Fruit fly (Drosophila melanogaster): ENCODE measurements around the gene DIP2.
A peak's percentile ranks its signal among the peaks of the same experiment; 100 is the strongest.

The DIP2 gene

DNA sequence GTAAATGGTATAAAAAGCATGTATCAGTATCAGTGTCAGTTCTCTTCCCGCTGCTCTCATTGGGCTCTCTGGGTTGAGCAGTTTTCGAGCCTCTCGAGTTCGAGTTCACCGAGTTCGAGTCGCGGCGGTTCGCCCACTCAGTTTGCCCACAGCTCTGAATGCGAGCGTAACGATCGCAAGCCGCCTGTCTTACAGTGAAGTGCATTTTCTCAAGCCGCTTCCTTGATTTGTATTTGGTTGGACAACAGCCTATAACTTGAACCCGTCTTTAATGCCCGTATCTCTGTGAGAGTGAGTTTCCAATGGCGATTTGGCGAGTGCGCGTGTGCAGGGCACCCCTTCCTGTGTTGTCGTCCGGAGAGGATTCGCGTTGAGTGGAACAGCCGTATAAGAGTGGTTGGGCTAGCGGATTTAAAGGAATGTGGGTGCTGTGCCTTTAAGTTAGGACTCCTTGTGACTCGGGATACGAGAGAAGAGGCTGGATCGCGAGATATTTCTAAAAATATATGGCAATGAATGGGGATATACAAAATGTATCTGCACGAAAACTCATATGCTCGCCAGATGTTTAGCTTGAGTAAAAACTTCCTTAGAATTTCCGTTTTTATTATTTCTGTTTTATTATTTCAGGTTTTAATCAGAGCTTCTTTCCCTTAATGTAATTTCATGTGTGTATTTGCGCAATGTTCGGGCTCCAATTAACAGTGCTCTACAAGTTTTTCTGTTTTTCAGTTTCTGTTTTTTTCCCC is 13.9 kb upstream of the DIP2 start:
- no peak for TF ChIP-seq CG34367 (tag; optimal IDR thresholded peaks at IDR 0.05)
- TF ChIP-seq CG12605 (GFP tag; IDR thresholded peaks at IDR 0.05), result peak; percentile 47; the same call in 1 of the 2 replicates
- TF ChIP-seq gl (tag; optimal IDR thresholded peaks at IDR 0.05), result no peak
- TF ChIP-seq Pif1B (GFP tag; optimal IDR thresholded peaks at IDR 0.05), result no peak
- TF ChIP-seq rn (GFP tag; IDR thresholded peaks at IDR 0.05), result no peak
- TF ChIP-seq CG15710 (tag; optimal IDR thresholded peaks at IDR 0.05), result no peak
- TF ChIP-seq CG4496 (GFP tag; IDR thresholded peaks at IDR 0.05), result no peak
- TF ChIP-seq CG8159 (tag; optimal IDR thresholded peaks at IDR 0.05), result no peak
- no peak for TF ChIP-seq CG9948 (tag; optimal IDR thresholded peaks at IDR 0.05)
- TF ChIP-seq Snoo (tag; optimal IDR thresholded peaks at IDR 0.05), result no peak
- TF ChIP-seq CG14655 (GFP tag; optimal IDR thresholded peaks at IDR 0.05), result no peak
- no peak; the same call in 2 of the 3 replicates for TF ChIP-seq fd96Ca (GFP tag; IDR thresholded peaks at IDR 0.05)
- TF ChIP-seq EcR (GFP tag; optimal IDR thresholded peaks at IDR 0.05), result peak; percentile 89
- TF ChIP-seq Ets98B (GFP tag; IDR thresholded peaks at IDR 0.05), result peak; percentile 50; the same call in 1 of the 2 replicates
- no peak for TF ChIP-seq Pif1A (GFP tag; optimal IDR thresholded peaks at IDR 0.05)
- no peak for TF ChIP-seq CG32121 (GFP tag; IDR thresholded peaks at IDR 0.05)
- no peak for TF ChIP-seq D1 (tag; optimal IDR thresholded peaks at IDR 0.05)
- TF ChIP-seq CG10348 (GFP tag; IDR thresholded peaks at IDR 0.05), result no peak
- no peak for TF ChIP-seq CG17806 (tag; optimal IDR thresholded peaks at IDR 0.05)
- TF ChIP-seq CG8301 (tag; optimal IDR thresholded peaks at IDR 0.05), result no peak
- peak; percentile 22 for TF ChIP-seq CG13204 (GFP tag; optimal IDR thresholded peaks at IDR 0.05)

- TF ChIP-seq CG10348 (GFP tag; IDR thresholded peaks at IDR 0.05) (no peak), D1 (tag; optimal IDR thresholded peaks at IDR 0.05) (peak; percentile 59), CG13204 (GFP tag; optimal IDR thresholded peaks at IDR 0.05) (peak; percentile 21), CG4496 (GFP tag; IDR thresholded peaks at IDR 0.05) (peak; percentile 46; the same call in 2 of the 3 replicates), CG15710 (tag; optimal IDR thresholded peaks at IDR 0.05) (peak; percentile 49), CG8159 (tag; optimal IDR thresholded peaks at IDR 0.05) (peak; percentile 77), CG32121 (GFP tag; IDR thresholded peaks at IDR 0.05) (peak; percentile 23; the same call in 1 of the 2 replicates), CG14655 (GFP tag; optimal IDR thresholded peaks at IDR 0.05) (peak; percentile 81), EcR (GFP tag; optimal IDR thresholded peaks at IDR 0.05) (no peak), fd96Ca (GFP tag; IDR thresholded peaks at IDR 0.05) (peak; percentile 45; the same call in 1 of the 3 replicates), CG9948 (tag; optimal IDR thresholded peaks at IDR 0.05) (peak; percentile 79), Pif1A (GFP tag; optimal IDR thresholded peaks at IDR 0.05) (peak; percentile 66), Snoo (tag; optimal IDR thresholded peaks at IDR 0.05) (peak; percentile 39), Ets98B (GFP tag; IDR thresholded peaks at IDR 0.05) (no peak; the same call in 1 of the 2 replicates), CG8301 (tag; optimal IDR thresholded peaks at IDR 0.05) (peak; percentile 67), CG17806 (tag; optimal IDR thresholded peaks at IDR 0.05) (peak; percentile 61), CG34367 (tag; optimal IDR thresholded peaks at IDR 0.05) (peak; percentile 67), Pif1B (GFP tag; optimal IDR thresholded peaks at IDR 0.05) (peak; percentile 49), rn (GFP tag; IDR thresholded peaks at IDR 0.05) (no peak), CG12605 (GFP tag; IDR thresholded peaks at IDR 0.05) (peak; percentile 65; the same call in 1 of the 2 replicates), gl (tag; optimal IDR thresholded peaks at IDR 0.05) (peak; percentile 53)
Measured at dm6 chr3L:270760-271500, 13.2 kb upstream of the DIP2 start, which contains the start of gene miple2. Gene miple2, plus strand, starts transcription at chr3L:271200.

DNA sequence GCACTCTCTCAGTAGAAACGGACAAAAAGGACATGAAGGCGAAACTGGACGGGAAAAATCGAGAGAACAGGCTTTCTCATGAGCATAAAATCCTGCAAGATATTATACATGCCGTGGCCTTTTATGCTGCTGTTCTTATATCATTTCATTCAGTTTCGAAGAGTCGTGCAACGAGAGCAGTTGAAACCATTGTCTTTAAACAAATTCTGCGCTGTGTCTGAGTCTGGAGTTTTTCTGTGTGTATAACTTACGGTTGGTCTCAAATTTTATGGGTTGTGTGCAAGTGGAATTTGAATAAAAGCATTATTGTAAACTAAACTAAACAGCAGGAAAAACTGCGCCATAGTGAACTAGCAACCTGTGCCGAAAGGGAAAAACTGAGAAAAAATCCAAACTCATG is 9.9 kb upstream of the DIP2 start:
- TF ChIP-seq CG34367 (tag; optimal IDR thresholded peaks at IDR 0.05) (no peak), CG8301 (tag; optimal IDR thresholded peaks at IDR 0.05) (no peak), CG4496 (GFP tag; IDR thresholded peaks at IDR 0.05) (no peak), rn (GFP tag; IDR thresholded peaks at IDR 0.05) (no peak), CG15710 (tag; optimal IDR thresholded peaks at IDR 0.05) (no peak), CG9948 (tag; optimal IDR thresholded peaks at IDR 0.05) (no peak), CG8159 (tag; optimal IDR thresholded peaks at IDR 0.05) (no peak), Pif1B (GFP tag; optimal IDR thresholded peaks at IDR 0.05) (no peak), gl (tag; optimal IDR thresholded peaks at IDR 0.05) (no peak), Ets98B (GFP tag; IDR thresholded peaks at IDR 0.05) (no peak), EcR (GFP tag; optimal IDR thresholded peaks at IDR 0.05) (no peak), CG10348 (GFP tag; IDR thresholded peaks at IDR 0.05) (no peak), CG17806 (tag; optimal IDR thresholded peaks at IDR 0.05) (no peak), CG14655 (GFP tag; optimal IDR thresholded peaks at IDR 0.05) (no peak)

DNA sequence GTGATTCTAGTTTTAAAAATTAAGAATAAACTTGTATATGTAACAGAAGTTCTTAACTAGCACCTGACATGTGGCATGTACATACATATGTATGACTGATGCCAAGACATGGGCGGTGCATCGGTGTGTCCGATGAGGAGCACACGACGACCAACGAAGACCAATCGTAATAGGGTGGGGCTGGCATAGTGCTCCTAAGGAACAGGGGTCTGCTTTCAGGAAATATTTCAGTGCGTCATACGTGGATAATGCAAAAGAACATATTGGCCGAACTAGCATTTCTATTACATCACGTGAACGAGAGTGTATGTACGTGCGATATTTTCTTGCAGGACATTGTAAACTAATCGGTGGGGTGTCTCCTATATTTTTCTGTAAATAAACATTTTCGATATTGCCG is 9.3 kb upstream of the DIP2 start, which contains the start of gene miple1:
TSS of gene miple1 (plus strand) at position 217 of the 400 bp plus-strand sequence.
- TF ChIP-seq CG9948 (tag; optimal IDR thresholded peaks at IDR 0.05) (no peak), CG4496 (GFP tag; IDR thresholded peaks at IDR 0.05) (0 out of 3 replicates have a peak, but pooled peaks have one; percentile 18)

- no peak for TF ChIP-seq CG32121 (GFP tag; IDR thresholded peaks at IDR 0.05)
- TF ChIP-seq CG15710 (tag; optimal IDR thresholded peaks at IDR 0.05), result no peak
- no peak for TF ChIP-seq CG8301 (tag; optimal IDR thresholded peaks at IDR 0.05)
Measured at dm6 chr3L:265808-266207, 8.1 kb upstream of the DIP2 start, which contains the start of gene CG34263. Gene CG34263, minus strand, starts transcription at chr3L:265908.
